Fruit fly (Drosophila melanogaster): ENCODE data around the gene Wdr37.

dm6 chr3R:18411205-18411749, 8.8 kb upstream of the Wdr37 start, which contains the start of gene CG10864:
- TF ChIP-seq CTCF (optimal IDR thresholded peaks at IDR 0.05): no peak
- no peak for TF ChIP-seq CG8478 (optimal IDR thresholded peaks at IDR 0.05)

Data from S2 (cell line).